Worm (Caenorhabditis elegans) whole organism, L3 larva: ENCODE measurements around the gene F09C6.14.

Experiments
- ZK546.5 ChIP-seq: sonication (generic microtip); optimal IDR thresholded peaks from 2 replicates; lab custom pipeline; 2017; ENCODE audit warnings: missing biosample characterization, missing genetic modification characterization
- ceh-82 ChIP-seq: fragments of 150-350 bp; optimal IDR thresholded peaks from 2 replicates; lab custom pipeline; 2014; ENCODE audit warnings: missing biosample characterization, missing genetic modification characterization
- egl-27 ChIP-seq: sonication (generic microtip); optimal IDR thresholded peaks from 4 replicates; lab custom pipeline; 2017; ENCODE audit warnings: missing biosample characterization, missing genetic modification reagents, missing genetic modification characterization
- nhr-12 ChIP-seq: fragments of 150-350 bp; optimal IDR thresholded peaks from 2 replicates; lab custom pipeline; 2014; ENCODE audit warnings: missing biosample characterization, missing genetic modification characterization
- nhr-25 ChIP-seq: sonication (generic microtip); optimal IDR thresholded peaks from 2 replicates; lab custom pipeline; 2017; ENCODE audit warnings: missing biosample characterization, missing genetic modification characterization
- nhr-28 ChIP-seq: fragments of 150-350 bp; optimal IDR thresholded peaks from 2 replicates; lab custom pipeline; 2014; ENCODE audit warnings: missing biosample characterization, missing genetic modification characterization
- nhr-77 ChIP-seq: fragments of 150-350 bp; optimal IDR thresholded peaks from 2 replicates; lab custom pipeline; 2014; ENCODE audit warnings: missing biosample characterization, missing genetic modification characterization
- pha-4 ChIP-seq: fragments of 150-350 bp; optimal IDR thresholded peaks from 2 replicates; lab custom pipeline; 2014; ENCODE audit warnings: missing biosample characterization, missing genetic modification reagents, missing genetic modification characterization

ce11 chrV:16899355-16899754 is 18.6 kb downstream of the F09C6.14 start, which contains the start of gene fbxa-45:
- TF ChIP-seq nhr-77 = no peak
- no peak for TF ChIP-seq egl-27 (tag; lab: Kevin White, UChicago)
- TF ChIP-seq nhr-12 (tag; lab: Kevin White, UChicago) = no peak
- no peak for TF ChIP-seq ceh-82 (tag; lab: Kevin White, UChicago)
- no peak for TF ChIP-seq nhr-28 (tag; lab: Kevin White, UChicago)
- no peak for TF ChIP-seq pha-4
- no peak for TF ChIP-seq nhr-25 (tag; lab: Kevin White, UChicago)
- no peak for TF ChIP-seq ZK546.5 (tag; lab: Kevin White, UChicago)
